Fruit fly (Drosophila melanogaster): Measurements from ENCODE around the gene bbx.

The bbx gene

DNA sequence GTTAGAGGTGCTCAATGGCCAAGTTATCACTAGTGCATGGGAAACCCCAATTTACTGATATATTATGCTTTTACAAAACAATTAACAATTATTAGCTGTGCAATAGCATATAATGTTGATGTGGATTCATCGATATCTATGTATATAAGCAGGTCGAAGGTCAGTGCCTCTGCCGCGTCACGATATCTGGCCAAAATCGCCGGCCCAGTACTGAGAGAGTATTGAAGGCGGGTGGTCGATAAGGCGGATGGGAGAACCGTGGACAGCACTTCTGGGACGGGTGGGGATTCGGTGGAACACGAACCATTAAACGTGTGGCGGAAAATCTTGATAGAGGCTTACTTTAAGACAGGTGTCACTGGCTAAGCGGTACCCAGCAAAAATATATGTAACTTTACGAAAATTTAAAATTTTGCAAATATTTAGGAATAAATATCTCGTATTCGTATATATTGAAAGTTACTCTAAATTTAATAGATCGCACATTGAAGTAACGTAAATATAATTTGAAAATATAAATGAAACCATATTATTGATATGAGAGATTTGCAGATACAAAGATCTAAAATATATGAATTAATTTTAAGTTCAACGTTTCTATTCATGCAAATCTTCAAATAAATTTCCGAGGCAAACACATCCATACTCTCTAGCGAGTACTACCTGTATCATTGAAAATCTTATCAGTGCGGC lies 40.4 kb upstream of the bbx start (continued):
- no peak for TF ChIP-seq CG8319 (GFP tag; optimal IDR thresholded peaks at IDR 0.05)
- peak; percentile 22 for TF ChIP-seq CG11902 (GFP tag; optimal IDR thresholded peaks at IDR 0.05)
- TF ChIP-seq svp (GFP tag) = peak; percentile 79

DNA sequence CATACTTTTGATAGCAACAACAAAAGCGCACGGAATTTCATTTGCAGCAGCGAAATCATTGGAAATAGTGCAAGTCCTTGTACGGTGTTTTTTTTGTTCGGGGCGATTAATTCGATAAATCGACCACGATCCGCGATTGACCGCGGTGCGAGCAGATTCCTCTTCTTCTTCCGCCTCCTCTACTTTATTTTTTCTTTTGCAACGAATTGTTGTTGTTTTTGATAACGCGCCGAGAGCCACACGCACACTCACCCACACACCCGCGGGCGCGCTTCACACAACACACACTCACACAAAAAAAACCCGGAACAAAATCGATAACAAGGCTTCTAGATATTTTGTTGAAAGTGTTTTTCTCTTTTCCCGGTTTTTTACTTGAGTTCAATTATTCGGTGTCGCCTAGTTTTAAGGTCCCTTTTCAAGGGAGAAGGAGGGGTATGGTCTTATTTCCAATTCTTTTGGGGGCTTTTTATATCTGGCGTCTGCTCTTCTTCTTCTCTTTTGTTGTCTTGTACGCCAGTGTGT lies 39.6 kb upstream of the bbx start:
- TF ChIP-seq fd59A (GFP tag; optimal IDR thresholded peaks at IDR 0.05) (no peak), CG1621 (tag; optimal IDR thresholded peaks at IDR 0.05) (peak; percentile 39), CG6163 (GFP tag; IDR thresholded peaks at IDR 0.05) (peak; percentile 24; the same call in 2 of the 3 replicates), fkh (GFP tag; optimal IDR thresholded peaks at IDR 0.05) (no peak), CG11902 (GFP tag; optimal IDR thresholded peaks at IDR 0.05) (no peak), dsx (GFP tag; optimal IDR thresholded peaks at IDR 0.05; ENCODE audit: poor library complexity, severe bottlenecking) (no peak), CG6276 (GFP tag; optimal IDR thresholded peaks at IDR 0.05) (no peak), Eip93F (GFP tag; optimal IDR thresholded peaks at IDR 0.05) (no peak), Sox102F (GFP tag; optimal IDR thresholded peaks at IDR 0.05) (no peak), dac (GFP tag; optimal IDR thresholded peaks at IDR 0.05) (no peak), CG15336 (GFP tag; IDR thresholded peaks at IDR 0.05) (0 out of 2 replicates have a peak, but pooled peaks have one; percentile 7), net (GFP tag; optimal IDR thresholded peaks at IDR 0.05) (no peak), CG8119 (GFP tag; IDR thresholded peaks at IDR 0.05) (no peak), ss (GFP tag; optimal IDR thresholded peaks at IDR 0.05) (peak; percentile 27 to 36), Eip78C (GFP tag) (peak; percentile 43), svp (GFP tag) (peak; percentile 63), Ets96B (tag; optimal IDR thresholded peaks at IDR 0.05) (no peak), esn (GFP tag; optimal IDR thresholded peaks at IDR 0.05) (no peak), CG11762 (GFP tag; optimal IDR thresholded peaks at IDR 0.05; ENCODE audit: insufficient read depth) (no peak)

DNA sequence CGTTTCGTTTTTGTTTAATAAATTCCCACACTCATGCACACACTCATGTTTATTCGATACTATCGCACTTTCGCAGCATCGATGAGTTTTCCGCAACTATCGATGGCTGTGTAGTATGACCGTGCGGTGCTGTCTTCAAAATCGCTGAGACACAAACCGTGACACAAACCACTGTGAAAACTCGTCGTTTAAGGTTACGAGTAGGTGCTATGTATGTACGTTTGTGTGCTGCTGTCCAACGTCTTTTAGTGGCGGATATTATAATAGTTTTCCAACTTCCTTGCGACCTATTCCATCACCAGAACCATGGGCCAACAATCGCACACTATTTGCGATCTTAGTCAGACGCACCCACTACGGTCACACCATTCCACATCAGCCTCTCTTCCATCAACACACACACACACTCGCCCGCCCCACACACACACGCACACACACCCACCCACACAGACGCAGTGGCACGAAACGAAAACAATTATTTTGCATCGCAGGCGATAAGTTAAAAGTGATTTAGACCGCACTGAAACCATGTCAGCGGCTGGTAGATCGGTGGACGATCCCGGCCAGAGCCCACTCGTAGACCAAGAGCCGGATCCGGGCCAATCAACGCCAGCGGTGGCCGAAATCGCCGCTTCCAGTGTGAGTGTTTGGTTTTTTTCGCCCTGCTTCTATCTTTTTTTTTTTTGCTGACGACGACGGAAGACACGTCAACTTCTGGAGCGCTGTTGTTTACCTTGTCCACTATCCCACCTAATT lies 38.7 kb upstream of the bbx start, which contains the start of the genes Dd and CG1486:
Gene Dd (minus strand): TSS at position 77 of the 756 bp plus-strand sequence.
Gene CG1486 (plus strand): TSS at position 114 of the 756 bp plus-strand sequence.
- TF ChIP-seq achi (GFP tag; optimal IDR thresholded peaks at IDR 0.05) (peak; percentile 0), CG9139 (GFP tag; optimal IDR thresholded peaks at IDR 0.05) (no peak), CG31627 (GFP tag; optimal IDR thresholded peaks at IDR 0.05) (peak; percentile 9), vri (GFP tag; optimal IDR thresholded peaks at IDR 0.05) (no peak), spab (GFP tag; optimal IDR thresholded peaks at IDR 0.05) (no peak), CG6163 (GFP tag; IDR thresholded peaks at IDR 0.05) (0 out of 3 replicates have a peak, but pooled peaks have one; percentile 6), CG15336 (GFP tag; IDR thresholded peaks at IDR 0.05) (0 out of 2 replicates have a peak, but pooled peaks have one; percentile 22), CG32006 (GFP tag; optimal IDR thresholded peaks at IDR 0.05) (no peak), Eip93F (GFP tag; optimal IDR thresholded peaks at IDR 0.05) (no peak), fkh (GFP tag; optimal IDR thresholded peaks at IDR 0.05) (peak; percentile 74), Sox14 (GFP tag; optimal IDR thresholded peaks at IDR 0.05) (peak; percentile 25), salr (GFP tag; optimal IDR thresholded peaks at IDR 0.05) (no peak), Eip78C (GFP tag) (peak; percentile 35)

DNA sequence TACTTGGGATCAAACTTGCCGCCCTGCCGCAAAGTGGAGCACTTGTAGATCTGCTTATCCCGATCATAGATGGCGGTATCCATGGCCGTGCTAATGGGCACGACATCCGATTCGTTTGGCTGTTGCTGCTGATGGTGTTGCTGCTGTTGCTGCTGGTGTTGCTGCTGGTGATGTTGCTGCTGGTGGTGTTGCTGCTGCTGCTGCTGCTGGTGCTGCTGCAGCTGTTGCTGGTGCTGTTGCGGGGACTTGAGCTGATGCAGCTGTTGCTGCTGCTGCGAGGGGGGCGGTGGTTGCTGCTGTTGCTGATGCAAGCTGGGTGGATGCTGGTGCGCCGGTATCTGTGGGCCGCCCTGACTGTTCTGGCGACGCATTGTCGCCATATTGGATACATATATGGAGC lies 29.7 kb upstream of the bbx start:
- TF ChIP-seq Gug (GFP tag; IDR thresholded peaks at IDR 0.05) (no peak), vri (GFP tag; optimal IDR thresholded peaks at IDR 0.05) (no peak), OdsH (GFP tag; optimal IDR thresholded peaks at IDR 0.05) (no peak), CG6276 (GFP tag; optimal IDR thresholded peaks at IDR 0.05) (no peak), Smox (GFP tag; optimal IDR thresholded peaks at IDR 0.05) (no peak), fd85E (GFP tag; optimal IDR thresholded peaks at IDR 0.05) (no peak), Ets21C (GFP tag; optimal IDR thresholded peaks at IDR 0.05) (no peak), Hr38 (GFP tag; optimal IDR thresholded peaks at IDR 0.05) (no peak), topi (GFP tag; optimal IDR thresholded peaks at IDR 0.05) (no peak)
